Fruit fly (Drosophila melanogaster) whole organism, embryonic: ENCODE data around the gene Tet.

Experiments used
- Atf-2 ChIP-seq: fragments of 200-800 bp; sonication (Bioruptor generic); optimal IDR thresholded peaks from 2 replicates; lab custom pipeline; 2016; ENCODE audit warnings: missing biosample characterization, missing genetic modification characterization
- Blimp-1 ChIP-seq: fragments of 200-800 bp; sonication (Bioruptor generic); optimal IDR thresholded peaks from 3 replicates; lab custom pipeline; 2018; ENCODE audit warnings: missing biosample characterization, missing genetic modification characterization, mild to moderate bottlenecking, moderate library complexity, missing genetic modification reagents
- CG10543 ChIP-seq: fragments of 200-800 bp; sonication (Bioruptor generic); optimal IDR thresholded peaks from 3 replicates; lab custom pipeline; 2017; ENCODE audit warnings: missing biosample characterization, mild to moderate bottlenecking, missing genetic modification characterization, moderate library complexity
- CG10979 ChIP-seq: fragments of 200-800 bp; sonication (Bioruptor generic); optimal IDR thresholded peaks from 2 replicates; lab custom pipeline; 2018; ENCODE audit warnings: missing biosample characterization, mild to moderate bottlenecking, missing genetic modification characterization, moderate library complexity
- CG11560 ChIP-seq: fragments of 200-800 bp; sonication (Bioruptor generic); IDR thresholded peaks from 3 replicates; pipeline ENCODE4 v1.3.6; 2022; ENCODE audit warnings: missing biosample characterization, missing genetic modification characterization
- CG12071 ChIP-seq: fragments of 200-800 bp; sonication (Bioruptor generic); optimal IDR thresholded peaks from 3 replicates; lab custom pipeline; 2018; ENCODE audit warnings: missing biosample characterization, mild to moderate bottlenecking, missing genetic modification characterization
- CG12769 ChIP-seq: fragments of 200-800 bp; sonication (Bioruptor generic); optimal IDR thresholded peaks from 2 replicates; lab custom pipeline; 2019; ENCODE audit warnings: missing biosample characterization, mild to moderate bottlenecking, missing genetic modification characterization, moderate library complexity
- CG13894 ChIP-seq: fragments of 200-800 bp; sonication (Bioruptor generic); optimal IDR thresholded peaks from 3 replicates; lab custom pipeline; 2018; ENCODE audit warnings: missing biosample characterization, mild to moderate bottlenecking, missing genetic modification characterization, moderate library complexity
- CG14014 ChIP-seq: fragments of 200-800 bp; sonication (Bioruptor generic); IDR thresholded peaks from 2 replicates; pipeline ENCODE4 v1.3.6; 2022; ENCODE audit warnings: missing biosample characterization, missing genetic modification characterization
- CG14710 ChIP-seq: fragments of 200-800 bp; sonication (Bioruptor generic); optimal IDR thresholded peaks from 3 replicates; lab custom pipeline; 2019; ENCODE audit warnings: missing biosample characterization, mild to moderate bottlenecking, missing genetic modification characterization, moderate library complexity
- CG16779 ChIP-seq: fragments of 200-800 bp; sonication (Bioruptor generic); IDR thresholded peaks from 2 replicates; pipeline ENCODE4 v1.3.6; 2022; ENCODE audit warnings: missing biosample characterization, missing genetic modification characterization
- CG6175 ChIP-seq: fragments of 200-800 bp; sonication (Bioruptor generic); IDR thresholded peaks from 3 replicates; pipeline ENCODE4 v1.3.6; 2022; ENCODE audit warnings: missing biosample characterization, missing genetic modification characterization
- CG9876 ChIP-seq: fragments of 200-800 bp; sonication (Bioruptor generic); optimal IDR thresholded peaks from 2 replicates; lab custom pipeline; 2016; ENCODE audit warnings: missing biosample characterization, missing genetic modification characterization
- CkIIα-i1 ChIP-seq: fragments of 200-800 bp; sonication (Bioruptor generic); IDR thresholded peaks from 2 replicates; pipeline ENCODE4 v1.3.6; 2022; ENCODE audit warnings: missing biosample characterization, missing genetic modification characterization
- CoRest ChIP-seq: fragments of 200-800 bp; sonication (Bioruptor generic); optimal IDR thresholded peaks from 3 replicates; lab custom pipeline; 2018; ENCODE audit warnings: missing biosample characterization, mild to moderate bottlenecking, missing genetic modification characterization, moderate library complexity
- D19B ChIP-seq: fragments of 200-800 bp; sonication (Bioruptor generic); optimal IDR thresholded peaks from 2 replicates; lab custom pipeline; 2017; ENCODE audit warnings: missing biosample characterization, mild to moderate bottlenecking, missing genetic modification characterization
- Dip3 ChIP-seq: fragments of 200-800 bp; sonication (Bioruptor generic); optimal IDR thresholded peaks from 3 replicates; lab custom pipeline; 2016; ENCODE audit warnings: missing biosample characterization, missing genetic modification characterization
- Drgx ChIP-seq: fragments of 200-800 bp; sonication (Bioruptor generic); IDR thresholded peaks from 2 replicates; pipeline ENCODE4 v1.3.6; 2022; ENCODE audit warnings: missing biosample characterization, missing genetic modification characterization
- Hmx ChIP-seq: fragments of 200-800 bp; sonication (Bioruptor generic); optimal IDR thresholded peaks from 2 replicates; lab custom pipeline; 2016; ENCODE audit warnings: missing biosample characterization, missing genetic modification characterization
- Jarid2 ChIP-seq: fragments of 200-800 bp; sonication (Bioruptor generic); optimal IDR thresholded peaks from 3 replicates; lab custom pipeline; 2017; ENCODE audit warnings: mild to moderate bottlenecking, missing biosample characterization, missing genetic modification reagents, missing genetic modification characterization
- Lhr ChIP-seq: fragments of 200-800 bp; sonication (Bioruptor generic); optimal IDR thresholded peaks from 3 replicates; lab custom pipeline; 2017; ENCODE audit warnings: mild to moderate bottlenecking, missing biosample characterization, missing genetic modification reagents, missing genetic modification characterization
- Med ChIP-seq: fragments of 200-800 bp; sonication (Bioruptor generic); peaks from one replicate; lab custom pipeline; 2016; ENCODE audit warnings: missing biosample characterization, missing genetic modification characterization, mild to moderate bottlenecking, inconsistent platforms, moderate library complexity
- Mes4 ChIP-seq: fragments of 200-800 bp; sonication (Bioruptor generic); optimal IDR thresholded peaks from 2 replicates; lab custom pipeline; 2016; ENCODE audit warnings: missing biosample characterization, missing genetic modification characterization
- NFAT ChIP-seq: fragments of 200-800 bp; sonication (Bioruptor generic); IDR thresholded peaks from 2 replicates; pipeline ENCODE4 v1.3.6; 2022; ENCODE audit warnings: missing biosample characterization, missing genetic modification characterization
- Opbp ChIP-seq: fragments of 200-800 bp; sonication (Bioruptor generic); IDR thresholded peaks from 3 replicates; pipeline ENCODE4 v1.3.6; 2022; ENCODE audit warnings: missing biosample characterization, missing genetic modification characterization; ENCODE audit not compliant: partially characterized antibody
- Trl ChIP-seq, 3 experiments: fragments of >200 bp in 2 of 3; fragments of 200-800 bp in 1 of 3; sonication (Bioruptor generic) in 1 of 3; optimal IDR thresholded peaks; 2 replicates in 1 of 3; 3 replicates in 2 of 3; lab custom pipeline; 2016 to 2017; ENCODE audit warnings: missing biosample characterization in 1 of 3, missing genetic modification characterization in 1 of 3
- ara ChIP-seq: fragments of 200-800 bp; sonication (Bioruptor generic); IDR thresholded peaks from 2 replicates; pipeline ENCODE4 v1.3.6; 2022; ENCODE audit warnings: missing biosample characterization, missing genetic modification characterization
- ase ChIP-seq: fragments of 200-800 bp; sonication (Bioruptor generic); IDR thresholded peaks from 3 replicates; pipeline ENCODE4 v1.3.6; 2022; ENCODE audit warnings: missing biosample characterization, missing genetic modification characterization
- chinmo ChIP-seq: fragments of 200-800 bp; sonication (Bioruptor generic); IDR thresholded peaks from 4 replicates; pipeline ENCODE4 v1.3.6; 2022; ENCODE audit warnings: missing biosample characterization, missing genetic modification characterization; ENCODE audit not compliant: partially characterized antibody
- ci ChIP-seq: fragments of 200-800 bp; sonication (Bioruptor generic); IDR thresholded peaks from 3 replicates; pipeline ENCODE4 v1.3.6; 2022; ENCODE audit warnings: missing biosample characterization, missing genetic modification characterization
- croc ChIP-seq: fragments of 200-800 bp; sonication (Bioruptor generic); conservative IDR thresholded peaks from 3 replicates; pipeline ENCODE4 v1.3.6; 2022; ENCODE audit warnings: missing biosample characterization, missing genetic modification characterization
- crol ChIP-seq: fragments of 200-800 bp; sonication (Bioruptor generic); IDR thresholded peaks from 2 replicates; pipeline ENCODE4 v1.3.6; 2022; ENCODE audit warnings: missing biosample characterization, missing genetic modification characterization
- esg ChIP-seq: fragments of 200-800 bp; sonication (Bioruptor generic); conservative IDR thresholded peaks from 2 replicates; pipeline ENCODE4 v1.3.6; 2022; ENCODE audit warnings: missing biosample characterization, missing genetic modification characterization
- jigr1 ChIP-seq: fragments of 200-800 bp; sonication (Bioruptor generic); IDR thresholded peaks from 3 replicates; pipeline ENCODE4 v1.3.6; 2022; ENCODE audit warnings: missing biosample characterization, missing genetic modification characterization
- kah ChIP-seq: fragments of 200-800 bp; sonication (Bioruptor generic); optimal IDR thresholded peaks from 2 replicates; lab custom pipeline; 2018; ENCODE audit warnings: missing biosample characterization, mild to moderate bottlenecking, missing genetic modification characterization
- ken ChIP-seq: fragments of 200-800 bp; sonication (Bioruptor generic); IDR thresholded peaks from 3 replicates; pipeline ENCODE4 v1.3.6; 2022; ENCODE audit warnings: missing biosample characterization, missing genetic modification characterization
- phol ChIP-seq: fragments of 200-800 bp; sonication (Bioruptor generic); optimal IDR thresholded peaks from 3 replicates; lab custom pipeline; 2018; ENCODE audit warnings: missing biosample characterization, mild to moderate bottlenecking, missing genetic modification characterization, moderate library complexity
- sd ChIP-seq: fragments of 200-800 bp; sonication (Bioruptor generic); optimal IDR thresholded peaks from 3 replicates; lab custom pipeline; 2018; ENCODE audit warnings: missing biosample characterization, mild to moderate bottlenecking, missing genetic modification characterization, moderate library complexity
- so ChIP-seq: fragments of 200-800 bp; sonication (Bioruptor generic); IDR thresholded peaks from 3 replicates; pipeline ENCODE4 v1.3.6; 2022; ENCODE audit warnings: missing biosample characterization, missing genetic modification characterization
- sr ChIP-seq: fragments of 200-800 bp; sonication (Bioruptor generic); IDR thresholded peaks from 3 replicates; pipeline ENCODE4 v1.3.6; 2022; ENCODE audit warnings: missing biosample characterization, missing genetic modification characterization
- stwl ChIP-seq: fragments of 200-800 bp; sonication (Bioruptor generic); optimal IDR thresholded peaks from 3 replicates; lab custom pipeline; 2018; ENCODE audit warnings: missing biosample characterization, mild to moderate bottlenecking, missing genetic modification characterization, moderate library complexity
- trem ChIP-seq: fragments of 200-800 bp; optimal IDR thresholded peaks from 3 replicates; lab custom pipeline; 2019; ENCODE audit warnings: missing biosample characterization, mild to moderate bottlenecking, missing genetic modification characterization, moderate library complexity
- usp ChIP-seq: fragments of >200 bp; optimal IDR thresholded peaks from 2 replicates; lab custom pipeline; 2017; ENCODE audit warnings: missing biosample characterization, missing genetic modification characterization
- z ChIP-seq: fragments of 200-800 bp; sonication (Bioruptor generic); IDR thresholded peaks from 3 replicates; pipeline ENCODE4 v1.3.6; 2022; ENCODE audit warnings: missing biosample characterization, missing genetic modification characterization

Gene Tet

DNA sequence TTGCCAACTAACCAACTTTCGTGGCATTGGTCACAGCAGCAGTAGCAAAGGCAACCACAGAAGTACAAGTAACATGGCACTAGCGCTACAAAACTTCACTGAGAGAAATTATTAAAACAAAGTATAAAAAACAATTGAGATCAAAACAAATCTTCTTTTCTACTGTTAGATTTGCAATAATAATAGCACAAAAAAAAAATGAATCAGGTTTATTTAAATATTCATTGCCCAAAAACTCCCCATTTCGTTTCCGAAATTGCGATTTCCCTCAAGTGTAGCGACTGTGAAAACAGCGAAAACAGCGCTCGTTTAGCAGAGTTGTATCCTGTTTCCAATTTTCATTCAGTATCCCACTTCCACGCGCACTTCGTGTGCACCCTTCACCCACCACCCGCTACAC lies 34.3 kb upstream of the Tet start (continued):
- TF ChIP-seq phol (tag; lab: Kevin White, UChicago) = no peak
- no peak for TF ChIP-seq Lhr (GFP tag; lab: Kevin White, UChicago)
- TF ChIP-seq Mes4 = no peak
- no peak for TF ChIP-seq Drgx
- TF ChIP-seq CG12071 (GFP tag; lab: Kevin White, UChicago) = peak; percentile 1
- no peak for TF ChIP-seq Opbp (GFP tag; lab: Robert Waterston, UW)
- peak; percentile 66; the same call in 1 of the 2 replicates for TF ChIP-seq CG14014 (GFP tag; lab: Robert Waterston, UW)

dm6 chr3L:2909523-2910042 lies 30.6 kb upstream of the Tet start:
- 0 out of 3 replicates have a peak, but pooled peaks have one; percentile 14 for TF ChIP-seq z (GFP tag; lab: Robert Waterston, UW)
- TF ChIP-seq crol (GFP tag; lab: Robert Waterston, UW) = 0 out of 2 replicates have a peak, but pooled peaks have one; percentile 60
- TF ChIP-seq NFAT (GFP tag; lab: Robert Waterston, UW) = 0 out of 2 replicates have a peak, but pooled peaks have one; percentile 8
- TF ChIP-seq CG9876 = no peak
- TF ChIP-seq CG10543 (GFP tag; lab: Kevin White, UChicago) = peak; percentile 22
- peak; percentile 21; the same call in 1 of the 3 replicates for TF ChIP-seq so
- no peak for TF ChIP-seq esg (GFP tag; lab: Robert Waterston, UW)
- peak; percentile 1 for TF ChIP-seq CG12769 (tag; lab: Kevin White, UChicago)
- TF ChIP-seq sr (GFP tag; lab: Robert Waterston, UW) = peak; percentile 99
- TF ChIP-seq CkIIα-i1 = no peak
- no peak for TF ChIP-seq Dip3 (GFP tag; lab: Kevin White, UChicago)
- TF ChIP-seq sd (tag; lab: Kevin White, UChicago) = peak; percentile 60
- peak; percentile 63; the same call in 1 of the 3 replicates for TF ChIP-seq CG6175 (GFP tag; lab: Robert Waterston, UW)
- no peak for TF ChIP-seq usp (GFP tag; lab: Kevin White, UChicago)
- 0 out of 4 replicates have a peak, but pooled peaks have one; percentile 54 for TF ChIP-seq chinmo

DNA sequence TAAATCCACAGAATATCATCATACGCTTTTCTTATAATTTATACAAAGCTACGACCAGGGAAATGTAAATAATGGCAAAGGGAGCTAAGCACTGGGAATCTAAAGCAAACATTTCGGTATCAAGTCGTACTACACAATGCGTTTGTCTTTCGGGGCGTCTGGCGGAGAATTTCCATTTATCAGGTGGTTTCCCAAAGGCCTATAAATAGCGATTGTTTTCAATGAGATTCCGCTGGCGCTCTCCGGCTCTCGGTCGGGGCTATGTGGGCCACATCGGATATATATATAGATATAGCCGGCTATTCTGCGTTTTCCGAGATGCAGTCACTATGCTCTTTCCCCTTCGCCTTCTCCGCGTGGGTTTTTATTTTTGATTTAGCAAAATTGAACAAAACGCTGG lies 27.4 kb upstream of the Tet start:
- TF ChIP-seq CG10979 (tag; lab: Kevin White, UChicago) (no peak), sd (tag; lab: Kevin White, UChicago) (peak; percentile 59), jigr1 (GFP tag; lab: Robert Waterston, UW) (no peak), Med (GFP tag; lab: Kevin White, UChicago) (peak; percentile 29), chinmo (0 out of 4 replicates have a peak, but pooled peaks have one; percentile 64), kah (GFP tag; lab: Kevin White, UChicago) (peak; percentile 97), trem (tag; lab: Kevin White, UChicago) (no peak), CG14710 (tag; lab: Kevin White, UChicago) (no peak), ken (GFP tag; lab: Robert Waterston, UW) (no peak), CG12769 (tag; lab: Kevin White, UChicago) (peak; percentile 49), ase (GFP tag; lab: Robert Waterston, UW) (no peak), sr (GFP tag; lab: Robert Waterston, UW) (peak; percentile 30; the same call in 1 of the 3 replicates)
- TF ChIP-seq, all 482 proteins: peak for 6

DNA sequence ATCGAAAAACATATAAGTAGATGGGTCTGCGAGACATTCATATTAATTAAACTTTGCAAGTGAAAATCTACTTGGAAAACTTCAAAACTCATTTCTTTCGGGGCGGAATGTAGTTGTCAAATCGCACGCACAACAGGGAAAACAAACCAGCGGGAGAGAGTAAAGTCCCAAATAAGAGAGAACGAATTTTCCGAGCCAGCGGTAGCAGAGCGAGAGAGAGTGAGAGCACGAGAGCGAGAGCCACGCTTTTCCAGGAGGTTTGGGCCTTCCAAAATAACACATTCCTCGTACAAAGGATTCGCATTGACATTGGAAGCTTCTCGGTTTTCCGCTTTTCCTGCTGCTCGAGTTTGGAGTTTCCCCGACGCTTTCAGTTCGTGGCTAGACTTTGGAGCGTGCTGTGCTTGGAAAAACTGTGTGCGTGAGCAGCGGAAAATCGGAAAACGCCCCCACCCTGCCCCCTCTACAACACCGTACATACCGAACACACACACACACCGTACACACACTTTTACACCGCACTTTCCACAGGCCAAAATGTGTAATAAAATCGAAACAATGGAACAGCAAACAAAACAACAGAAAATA lies 17.5 kb upstream of the Tet start:
- TF ChIP-seq phol (tag; lab: Kevin White, UChicago) (no peak), D19B (GFP tag; lab: Kevin White, UChicago) (no peak), Atf-2 (GFP tag; lab: Kevin White, UChicago) (no peak), Jarid2 (GFP tag; lab: Kevin White, UChicago) (peak; percentile 47), ci (no peak), Trl (optimal IDR thresholded peaks at IDR 0.05; lab: Kevin White, UChicago) (peak; percentile 70 to 87), Trl (GFP tag; optimal IDR thresholded peaks at IDR 0.05; lab: Kevin White, UChicago) (no peak), CG16779 (peak; percentile 72), croc (GFP tag; lab: Robert Waterston, UW) (no peak), CkIIα-i1 (no peak), Hmx (GFP tag; lab: Kevin White, UChicago) (no peak), CG13894 (tag; lab: Kevin White, UChicago) (peak; percentile 20), CG11560 (tag; lab: Robert Waterston, UW) (no peak), CoRest (no peak), stwl (tag; lab: Kevin White, UChicago) (no peak), Blimp-1 (GFP tag; lab: Kevin White, UChicago) (no peak), ara (GFP tag; lab: Robert Waterston, UW) (no peak)
